Worm (Caenorhabditis elegans) whole organism, L4/young adult: ENCODE data around the gene tsp-2.

Experiments used
- dao-5 ChIP-seq: sonication (generic microtip); optimal IDR thresholded peaks from 2 replicates; lab custom pipeline; 2016; ENCODE audit warnings: missing genotype, missing genetic modification characterization, moderate library complexity, missing compliant biosample characterization
- him-1 ChIP-seq: sonication (generic microtip); optimal IDR thresholded peaks from 2 replicates; lab custom pipeline; 2016; ENCODE audit warnings: missing genotype, missing genetic modification reagents, missing genetic modification characterization, missing compliant biosample characterization

DNA sequence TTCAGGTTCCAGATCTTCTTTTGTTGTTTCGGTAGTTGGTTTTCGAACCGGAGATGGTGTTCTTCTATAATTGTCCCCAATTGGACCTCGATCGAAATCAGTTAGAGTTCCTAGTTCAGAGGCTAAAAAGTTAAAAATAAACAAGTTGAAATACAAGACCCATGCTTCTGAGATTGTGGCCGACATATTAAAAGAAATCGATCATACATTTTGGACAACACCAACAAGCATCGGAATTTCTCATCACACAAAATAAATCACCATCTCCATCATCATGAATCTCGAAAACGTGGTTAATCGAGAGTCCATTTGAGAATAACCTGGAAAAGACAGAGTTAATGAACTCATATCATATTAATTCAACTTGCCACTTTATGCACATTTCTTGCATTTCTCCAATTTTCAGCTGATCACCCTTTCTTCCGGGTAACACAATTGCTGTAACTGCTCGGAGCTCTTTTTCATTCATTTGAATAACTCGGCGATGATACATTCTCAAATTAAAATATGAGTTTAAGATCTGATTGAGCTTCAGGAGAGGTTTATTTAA lies 34.0 kb upstream of the tsp-2 start, which contains the start of the genes mps-4 and F09G8.10:
- TF ChIP-seq him-1 (no peak), dao-5 (tag; lab: Kevin White, UChicago) (no peak)
